Worm (Caenorhabditis elegans) whole organism, L3 larva: Measurements from ENCODE around the gene C17B7.10.
A peak's percentile ranks its signal among the peaks of the same experiment; 100 is the strongest.

Experiments
- R02D3.7 ChIP-seq: fragments of 150-350 bp; optimal IDR thresholded peaks from 2 replicates; lab custom pipeline; 2014; ENCODE audit warnings: missing biosample characterization, missing genetic modification characterization
- ZK546.5 ChIP-seq: sonication (generic microtip); optimal IDR thresholded peaks from 2 replicates; lab custom pipeline; 2017; ENCODE audit warnings: missing biosample characterization, missing genetic modification characterization
- aly-2 ChIP-seq: fragments of 150-350 bp; optimal IDR thresholded peaks from 2 replicates; lab custom pipeline; 2014; ENCODE audit warnings: missing biosample characterization, missing genetic modification characterization
- ama-1 ChIP-seq: fragments of 150-350 bp; optimal IDR thresholded peaks from 2 replicates; lab custom pipeline; 2018
- ceh-16 ChIP-seq: sonication (generic microtip); optimal IDR thresholded peaks from 2 replicates; lab custom pipeline; 2017; ENCODE audit warnings: missing biosample characterization, missing genetic modification characterization
- ceh-28 ChIP-seq: fragments of 150-350 bp; optimal IDR thresholded peaks from 2 replicates; lab custom pipeline; 2014; ENCODE audit warnings: missing biosample characterization, missing genetic modification reagents, missing genetic modification characterization
- ceh-82 ChIP-seq: fragments of 150-350 bp; optimal IDR thresholded peaks from 2 replicates; lab custom pipeline; 2014; ENCODE audit warnings: missing biosample characterization, missing genetic modification characterization
- ceh-9 ChIP-seq: sonication (generic microtip); optimal IDR thresholded peaks from 2 replicates; lab custom pipeline; 2018; ENCODE audit warnings: missing biosample characterization, missing genetic modification characterization
- daf-12 ChIP-seq: fragments of 150-350 bp; optimal IDR thresholded peaks from 2 replicates; lab custom pipeline; 2014; ENCODE audit warnings: missing biosample characterization, missing genetic modification reagents, missing genetic modification characterization
- egl-27 ChIP-seq: sonication (generic microtip); optimal IDR thresholded peaks from 4 replicates; lab custom pipeline; 2017; ENCODE audit warnings: missing biosample characterization, missing genetic modification reagents, missing genetic modification characterization
- egl-5 ChIP-seq: fragments of 150-350 bp; optimal IDR thresholded peaks from 2 replicates; lab custom pipeline; 2017; ENCODE audit warnings: missing biosample characterization, missing genetic modification reagents, missing genetic modification characterization, inconsistent platforms
- elt-1 ChIP-seq: fragments of 150-350 bp; optimal IDR thresholded peaks from 2 replicates; lab custom pipeline; 2014; ENCODE audit warnings: missing biosample characterization, missing genetic modification characterization
- elt-2 ChIP-seq: sonication (generic microtip); optimal IDR thresholded peaks from 2 replicates; lab custom pipeline; 2016; ENCODE audit warnings: missing genetic modification reagents, mild to moderate bottlenecking, missing genetic modification characterization, missing compliant biosample characterization
- elt-3 ChIP-seq, 3 experiments: fragments of 150-350 bp in 1 of 3; sonication (generic microtip) in 2 of 3; optimal IDR thresholded peaks; 2 replicates in 2 of 3; 4 replicates in 1 of 3; lab custom pipeline; 2014 to 2017; ENCODE audit warnings: missing biosample characterization in 3 of 3, missing genetic modification characterization in 3 of 3
- eor-1 ChIP-seq, 2 experiments: fragments of 150-350 bp; optimal IDR thresholded peaks; 2 replicates each; lab custom pipeline; 2014 to 2018; ENCODE audit warnings: missing biosample characterization in 2 of 2, missing genetic modification characterization in 2 of 2
- fkh-10 ChIP-seq: sonication (generic microtip); optimal IDR thresholded peaks from 2 replicates; lab custom pipeline; 2017; ENCODE audit warnings: missing biosample characterization, missing genetic modification reagents, missing genetic modification characterization
- fkh-2 ChIP-seq: fragments of 150-350 bp; optimal IDR thresholded peaks from 2 replicates; lab custom pipeline; 2014; ENCODE audit warnings: missing biosample characterization, missing genetic modification reagents, missing genetic modification characterization
- fos-1 ChIP-seq: fragments of 150-350 bp; optimal IDR thresholded peaks from 2 replicates; lab custom pipeline; 2014; ENCODE audit warnings: missing biosample characterization, missing genetic modification characterization
- hmg-11 ChIP-seq: sonication (generic microtip); optimal IDR thresholded peaks from 2 replicates; lab custom pipeline; 2016; ENCODE audit warnings: missing genetic modification characterization, missing compliant biosample characterization
- jun-1 ChIP-seq: fragments of 150-350 bp; optimal IDR thresholded peaks from 2 replicates; lab custom pipeline; 2014; ENCODE audit warnings: missing biosample characterization, missing genetic modification reagents, missing genetic modification characterization
- lin-15B ChIP-seq: fragments of 150-350 bp; optimal IDR thresholded peaks from 2 replicates; lab custom pipeline; 2014; ENCODE audit warnings: missing biosample characterization, missing genetic modification characterization
- lin-39 ChIP-seq: fragments of 150-350 bp; optimal IDR thresholded peaks from 2 replicates; lab custom pipeline; 2018; ENCODE audit warnings: missing biosample characterization, missing genetic modification reagents, missing genetic modification characterization
- lsy-12 ChIP-seq: sonication (generic microtip); optimal IDR thresholded peaks from 2 replicates; lab custom pipeline; 2016; ENCODE audit warnings: mild to moderate bottlenecking, missing genetic modification characterization, missing compliant biosample characterization
- mdl-1 ChIP-seq: fragments of 150-350 bp; optimal IDR thresholded peaks from 2 replicates; lab custom pipeline; 2014; ENCODE audit warnings: missing biosample characterization, missing genetic modification characterization
- mml-1 ChIP-seq: fragments of 150-350 bp; sonication (generic microtip); optimal IDR thresholded peaks from 3 replicates; lab custom pipeline; 2014; ENCODE audit warnings: missing biosample characterization, missing genetic modification characterization
- nfya-1 ChIP-seq: sonication (generic microtip); optimal IDR thresholded peaks from 2 replicates; lab custom pipeline; 2017; ENCODE audit warnings: missing genetic modification characterization, mild to moderate bottlenecking, missing compliant biosample characterization, antibody characterized with exemption, moderate library complexity; ENCODE audit not compliant: insufficient read depth
- nhr-11 ChIP-seq: fragments of 150-350 bp; optimal IDR thresholded peaks from 2 replicates; lab custom pipeline; 2014; ENCODE audit warnings: missing biosample characterization, missing genetic modification characterization
- nhr-12 ChIP-seq: fragments of 150-350 bp; optimal IDR thresholded peaks from 2 replicates; lab custom pipeline; 2014; ENCODE audit warnings: missing biosample characterization, missing genetic modification characterization
- nhr-23 ChIP-seq: fragments of 150-350 bp; optimal IDR thresholded peaks from 2 replicates; lab custom pipeline; 2014; ENCODE audit warnings: missing biosample characterization, missing genetic modification reagents, missing genetic modification characterization
- nhr-237 ChIP-seq: fragments of 150-350 bp; optimal IDR thresholded peaks from 2 replicates; lab custom pipeline; 2014; ENCODE audit warnings: missing biosample characterization, missing genetic modification characterization
- nhr-25 ChIP-seq: sonication (generic microtip); optimal IDR thresholded peaks from 2 replicates; lab custom pipeline; 2017; ENCODE audit warnings: missing biosample characterization, missing genetic modification characterization
- nhr-28 ChIP-seq: fragments of 150-350 bp; optimal IDR thresholded peaks from 2 replicates; lab custom pipeline; 2014; ENCODE audit warnings: missing biosample characterization, missing genetic modification characterization
- nhr-43 ChIP-seq: sonication (generic microtip); optimal IDR thresholded peaks from 2 replicates; lab custom pipeline; 2016; ENCODE audit warnings: mild to moderate bottlenecking, missing genetic modification characterization, missing compliant biosample characterization; ENCODE audit not compliant: poor library complexity, severe bottlenecking
- nhr-67 ChIP-seq: fragments of 150-350 bp; optimal IDR thresholded peaks from 2 replicates; lab custom pipeline; 2014; ENCODE audit warnings: missing biosample characterization, missing genetic modification characterization
- nhr-76 ChIP-seq: fragments of 150-350 bp; sonication (generic microtip); optimal IDR thresholded peaks from 5 replicates; lab custom pipeline; 2014; ENCODE audit warnings: missing biosample characterization, missing genetic modification characterization
- nhr-77 ChIP-seq: fragments of 150-350 bp; optimal IDR thresholded peaks from 2 replicates; lab custom pipeline; 2014; ENCODE audit warnings: missing biosample characterization, missing genetic modification characterization
- pha-4 ChIP-seq: fragments of 150-350 bp; optimal IDR thresholded peaks from 2 replicates; lab custom pipeline; 2014; ENCODE audit warnings: missing biosample characterization, missing genetic modification reagents, missing genetic modification characterization
- pqm-1 ChIP-seq: fragments of 150-350 bp; optimal IDR thresholded peaks from 2 replicates; lab custom pipeline; 2017; ENCODE audit warnings: missing biosample characterization, missing genetic modification characterization, inconsistent platforms
- sea-2 ChIP-seq: fragments of 150-350 bp; sonication (generic microtip); optimal IDR thresholded peaks from 4 replicates; lab custom pipeline; 2014; ENCODE audit warnings: missing biosample characterization, missing genetic modification reagents, missing genetic modification characterization
- skn-1 ChIP-seq: fragments of 150-350 bp; optimal IDR thresholded peaks from 2 replicates; lab custom pipeline; 2014; ENCODE audit warnings: missing biosample characterization, missing genetic modification characterization
- snpc-4 ChIP-seq: fragments of 150-350 bp; optimal IDR thresholded peaks from 2 replicates; lab custom pipeline; 2014; ENCODE audit warnings: missing biosample characterization, missing genetic modification characterization
- tbx-2 ChIP-seq: sonication (generic microtip); optimal IDR thresholded peaks from 2 replicates; lab custom pipeline; 2016; ENCODE audit warnings: mild to moderate bottlenecking, missing genetic modification characterization, missing compliant biosample characterization
- unc-39 ChIP-seq: sonication (generic microtip); optimal IDR thresholded peaks from 4 replicates; lab custom pipeline; 2017; ENCODE audit warnings: missing biosample characterization, missing genetic modification characterization
- unc-62 ChIP-seq: fragments of 150-350 bp; sonication (generic microtip); optimal IDR thresholded peaks from 4 replicates; lab custom pipeline; 2014; ENCODE audit warnings: missing biosample characterization, missing genetic modification reagents, missing genetic modification characterization
- zag-1 ChIP-seq: fragments of 150-350 bp; optimal IDR thresholded peaks from 2 replicates; lab custom pipeline; 2014; ENCODE audit warnings: missing biosample characterization, missing genetic modification characterization
- ztf-11 ChIP-seq: fragments of 150-350 bp; optimal IDR thresholded peaks from 2 replicates; lab custom pipeline; 2014; ENCODE audit warnings: missing biosample characterization, missing genetic modification characterization
- ztf-4 ChIP-seq: fragments of 150-350 bp; optimal IDR thresholded peaks from 2 replicates; lab custom pipeline; 2014; ENCODE audit warnings: missing biosample characterization, missing genetic modification characterization

C17B7.10 gene

DNA sequence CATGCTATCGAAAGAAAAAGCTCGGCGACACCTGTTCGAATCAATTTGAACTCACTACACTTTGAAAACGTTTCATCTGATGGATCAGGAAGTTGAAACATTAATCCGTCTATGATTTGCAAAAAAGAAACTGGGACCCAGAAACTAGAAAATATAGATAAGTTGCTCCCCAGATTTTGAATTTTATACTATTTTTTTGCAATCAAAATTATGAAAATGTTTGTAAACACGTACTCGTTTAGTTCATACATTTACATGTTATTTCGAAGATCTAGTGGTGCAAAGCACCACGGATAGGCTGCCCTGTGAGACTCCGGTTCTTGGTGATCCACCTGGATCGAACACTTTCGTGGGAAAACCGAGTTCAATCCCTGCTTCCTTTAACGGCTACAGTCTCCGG lies at the start of gene C17B7.10:
TSS of gene C17B7.10 (minus strand) at position 101 of the 400 bp plus-strand sequence.
- TF ChIP-seq eor-1 (tag; optimal IDR thresholded peaks at IDR 0.05; lab: Kevin White, UChicago) (no peak), nhr-43 (tag; lab: Kevin White, UChicago) (no peak), unc-62 (GFP tag; lab: Kevin White, UChicago) (no peak), zag-1 (no peak), mml-1 (tag; lab: Kevin White, UChicago) (no peak), R02D3.7 (tag; lab: Kevin White, UChicago) (no peak), elt-1 (tag; lab: Kevin White, UChicago) (no peak), daf-12 (tag; lab: Kevin White, UChicago) (no peak)

DNA sequence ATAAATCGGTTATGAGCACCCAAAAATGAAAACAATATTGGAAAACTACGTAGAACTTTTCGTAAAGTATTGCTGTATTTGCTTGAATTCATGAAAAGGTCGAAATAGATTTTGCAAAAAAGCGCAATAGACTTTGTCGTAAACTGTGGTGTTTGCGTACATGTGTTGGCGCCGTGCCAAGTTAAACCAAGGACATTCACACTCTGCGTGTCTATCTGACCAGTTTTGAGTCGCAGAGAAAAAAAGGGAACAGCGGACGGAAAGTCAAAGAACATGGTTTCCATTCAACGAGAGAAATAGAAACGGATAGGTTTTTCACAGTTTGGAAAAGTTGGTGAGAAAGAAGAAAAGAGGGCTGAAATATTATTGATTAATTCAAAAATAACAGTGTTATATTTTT lies 49.2 kb upstream of the C17B7.10 start:
- no peak for TF ChIP-seq ceh-82 (tag; lab: Kevin White, UChicago)
- no peak for TF ChIP-seq nhr-77 (tag; lab: Kevin White, UChicago)
- TF ChIP-seq daf-12 (tag; lab: Kevin White, UChicago): no peak
- no peak for TF ChIP-seq ztf-4 (tag; lab: Kevin White, UChicago)
- TF ChIP-seq fkh-10 (GFP tag; lab: Kevin White, UChicago): no peak
- TF ChIP-seq nhr-25 (tag; lab: Kevin White, UChicago): peak; percentile 98
- TF ChIP-seq zag-1: no peak
- no peak for TF ChIP-seq skn-1 (tag; lab: Kevin White, UChicago)
- TF ChIP-seq aly-2: no peak
- peak; percentile 26 for TF ChIP-seq unc-62 (GFP tag; lab: Kevin White, UChicago)
- TF ChIP-seq nhr-43 (tag; lab: Kevin White, UChicago): peak; percentile 94
- peak; percentile 85 for TF ChIP-seq nfya-1 (tag; lab: Kevin White, UChicago)
- no peak for TF ChIP-seq elt-3 (tag; optimal IDR thresholded peaks at IDR 0.05; lab: Kevin White, UChicago)
- no peak for TF ChIP-seq ceh-9 (tag; lab: Kevin White, UChicago)
- TF ChIP-seq mdl-1: peak; percentile 57
- no peak for TF ChIP-seq mml-1 (tag; lab: Kevin White, UChicago)
- peak; percentile 66 for TF ChIP-seq nhr-11 (tag; lab: Kevin White, UChicago)
- no peak for TF ChIP-seq eor-1 (tag; optimal IDR thresholded peaks at IDR 0.05; lab: Kevin White, UChicago)
- TF ChIP-seq jun-1 (tag; lab: Kevin White, UChicago): peak; percentile 82
- peak; percentile 29 for TF ChIP-seq nhr-76 (tag; lab: Kevin White, UChicago)
- no peak for TF ChIP-seq ZK546.5 (tag; lab: Kevin White, UChicago)
- no peak for TF ChIP-seq pha-4 (tag; lab: Kevin White, UChicago)
- no peak for TF ChIP-seq fkh-2 (tag; lab: Kevin White, UChicago)
- TF ChIP-seq sea-2 (GFP tag; lab: Kevin White, UChicago): no peak
- peak; percentile 28 for TF ChIP-seq lsy-12 (tag; lab: Kevin White, UChicago)
- no peak for TF ChIP-seq nhr-237
- TF ChIP-seq elt-1 (tag; lab: Kevin White, UChicago): peak; percentile 64
- TF ChIP-seq ama-1 (lab: Kevin White, UChicago): no peak
- no peak for TF ChIP-seq fos-1 (tag; lab: Kevin White, UChicago)
- TF ChIP-seq egl-5 (tag; lab: Kevin White, UChicago): peak; percentile 73
- TF ChIP-seq nhr-67 (tag; lab: Kevin White, UChicago): no peak
- TF ChIP-seq nhr-28 (tag; lab: Kevin White, UChicago): no peak
- TF ChIP-seq nhr-23 (tag; lab: Kevin White, UChicago): peak; percentile 95
- TF ChIP-seq ceh-28 (tag; lab: Kevin White, UChicago): peak; percentile 31
- no peak for TF ChIP-seq egl-27
- peak; percentile 69 for TF ChIP-seq snpc-4
- no peak for TF ChIP-seq ceh-16 (tag; lab: Kevin White, UChicago)
- peak; percentile 13 for TF ChIP-seq R02D3.7 (tag; lab: Kevin White, UChicago)
- peak; percentile 61 for TF ChIP-seq tbx-2 (tag; lab: Kevin White, UChicago)
- TF ChIP-seq lin-15B (tag; lab: Kevin White, UChicago): peak; percentile 67
- peak; percentile 21 for TF ChIP-seq hmg-11 (tag; lab: Kevin White, UChicago)
- TF ChIP-seq nhr-12 (tag; lab: Kevin White, UChicago): no peak
- no peak for TF ChIP-seq ztf-11 (tag; lab: Kevin White, UChicago)
- peak; percentile 43 for TF ChIP-seq lin-39 (tag; lab: Kevin White, UChicago)
- TF ChIP-seq pqm-1 (tag; lab: Kevin White, UChicago): no peak
- peak; percentile 52 for TF ChIP-seq elt-2 (tag; lab: Kevin White, UChicago)
- no peak for TF ChIP-seq unc-39 (tag; lab: Kevin White, UChicago)
- TF ChIP-seq, all 47 proteins: peak for 20
